Worm (Caenorhabditis elegans): ENCODE data around the gene lro-1.
A peak's percentile ranks its signal among the peaks of the same experiment; 100 is the strongest.

Gene lro-1

DNA sequence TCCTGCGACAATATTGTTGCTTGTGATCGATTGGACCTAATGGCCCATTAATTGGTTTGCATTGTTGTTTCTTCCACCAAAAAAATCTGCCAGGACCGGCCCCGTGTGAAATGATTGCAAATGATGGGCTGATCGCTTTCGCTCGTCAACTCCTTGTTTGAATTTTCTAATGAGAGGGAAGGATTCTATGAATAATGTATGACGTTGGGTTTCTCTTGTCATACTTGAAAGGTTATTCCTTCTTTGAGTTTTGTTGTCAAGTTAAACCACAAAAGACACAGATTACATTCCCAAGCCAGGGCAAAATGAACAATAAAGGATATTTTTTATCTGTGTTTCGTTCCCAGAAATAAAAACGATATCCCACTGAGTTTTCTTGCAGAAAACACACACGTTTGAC lies 4.8 kb downstream of the lro-1 start:
- no peak for TF ChIP-seq fkh-2 (tag; optimal IDR thresholded peaks at IDR 0.05)
- TF ChIP-seq nhr-67 (tag; optimal IDR thresholded peaks at IDR 0.05): no peak
- no peak for TF ChIP-seq tbx-2 (tag; optimal IDR thresholded peaks at IDR 0.05)
- TF ChIP-seq hmg-11 (tag; optimal IDR thresholded peaks at IDR 0.05): no peak
- no peak for TF ChIP-seq egl-5 (tag; optimal IDR thresholded peaks at IDR 0.05)
- TF ChIP-seq nhr-77 (tag; optimal IDR thresholded peaks at IDR 0.05): no peak
- no peak for TF ChIP-seq zag-1 (tag; optimal IDR thresholded peaks at IDR 0.05)
- no peak for TF ChIP-seq eor-1 (tag; optimal IDR thresholded peaks at IDR 0.05)
- no peak for TF ChIP-seq nhr-23 (tag; optimal IDR thresholded peaks at IDR 0.05)
- no peak for TF ChIP-seq mml-1 (tag; optimal IDR thresholded peaks at IDR 0.05)
- no peak for TF ChIP-seq ceh-9 (tag; optimal IDR thresholded peaks at IDR 0.05)
- TF ChIP-seq pqm-1 (tag; optimal IDR thresholded peaks at IDR 0.05): no peak
- no peak for TF ChIP-seq nfya-1 (tag; optimal IDR thresholded peaks at IDR 0.05; ENCODE audit: insufficient read depth)
- no peak for TF ChIP-seq ceh-28 (tag; optimal IDR thresholded peaks at IDR 0.05)
- no peak for TF ChIP-seq ceh-16 (tag; optimal IDR thresholded peaks at IDR 0.05)
- TF ChIP-seq daf-12 (tag; optimal IDR thresholded peaks at IDR 0.05): no peak
- TF ChIP-seq R02D3.7 (tag; optimal IDR thresholded peaks at IDR 0.05): no peak

DNA sequence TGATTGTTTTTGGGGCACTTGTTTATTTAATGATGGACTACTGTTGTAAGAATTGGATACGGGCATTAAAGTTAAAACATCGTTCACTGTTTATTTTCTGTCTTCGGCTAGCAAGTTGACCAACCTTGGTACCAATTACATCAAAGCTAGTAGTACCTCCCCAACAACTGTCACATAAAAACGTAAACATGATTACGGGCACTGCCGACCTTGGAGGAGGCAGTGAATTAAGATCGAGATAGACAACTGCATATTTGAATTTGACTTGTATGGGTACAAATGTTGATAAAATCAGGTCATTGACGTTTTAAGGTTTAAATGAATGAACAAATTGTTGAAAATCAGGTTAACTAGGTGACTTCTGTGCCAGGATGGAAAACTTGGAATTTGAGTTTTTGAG lies 5.4 kb downstream of the lro-1 start:
- TF ChIP-seq nhr-23 (tag; optimal IDR thresholded peaks at IDR 0.05) (peak; percentile 18), elt-1 (tag; optimal IDR thresholded peaks at IDR 0.05) (peak; percentile 53), lin-15B (tag; optimal IDR thresholded peaks at IDR 0.05) (no peak), nhr-25 (tag; optimal IDR thresholded peaks at IDR 0.05) (peak; percentile 93)

DNA sequence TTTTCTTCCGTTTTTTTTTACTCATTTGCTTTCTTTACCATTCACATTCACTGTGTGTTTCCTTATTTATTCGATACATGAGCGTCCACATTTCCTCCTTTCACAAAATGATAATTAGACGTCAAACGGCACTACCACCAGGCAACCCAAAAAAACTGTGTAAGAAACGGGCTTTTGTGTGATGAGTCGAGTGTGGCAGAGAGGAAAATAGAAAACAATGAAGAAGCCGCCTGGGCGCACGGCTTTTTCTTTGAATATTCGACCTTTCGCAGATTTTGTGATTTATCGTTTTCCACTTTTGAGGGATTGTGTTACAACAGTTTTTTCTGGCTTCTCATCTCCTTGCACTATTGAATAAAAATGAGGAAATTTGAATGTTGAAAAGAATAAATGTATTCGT lies 6.4 kb downstream of the lro-1 start:
- TF ChIP-seq ztf-11 (tag; optimal IDR thresholded peaks at IDR 0.05): no peak
- no peak for TF ChIP-seq nhr-43 (tag; optimal IDR thresholded peaks at IDR 0.05; ENCODE audit: poor library complexity, severe bottlenecking)
- no peak for TF ChIP-seq tbx-2 (tag; optimal IDR thresholded peaks at IDR 0.05)
- TF ChIP-seq nhr-12 (tag; optimal IDR thresholded peaks at IDR 0.05): no peak
- peak; percentile 15 for TF ChIP-seq ama-1 (optimal IDR thresholded peaks at IDR 0.05)
- TF ChIP-seq lin-15B (tag; optimal IDR thresholded peaks at IDR 0.05): no peak
- TF ChIP-seq nhr-11 (tag; optimal IDR thresholded peaks at IDR 0.05): no peak
- TF ChIP-seq nhr-25 (tag; optimal IDR thresholded peaks at IDR 0.05): peak; percentile 68
- TF ChIP-seq nfya-1 (tag; optimal IDR thresholded peaks at IDR 0.05; ENCODE audit: insufficient read depth): peak; percentile 13
- TF ChIP-seq skn-1 (tag; optimal IDR thresholded peaks at IDR 0.05): no peak
- no peak for TF ChIP-seq ceh-9 (tag; optimal IDR thresholded peaks at IDR 0.05)

DNA sequence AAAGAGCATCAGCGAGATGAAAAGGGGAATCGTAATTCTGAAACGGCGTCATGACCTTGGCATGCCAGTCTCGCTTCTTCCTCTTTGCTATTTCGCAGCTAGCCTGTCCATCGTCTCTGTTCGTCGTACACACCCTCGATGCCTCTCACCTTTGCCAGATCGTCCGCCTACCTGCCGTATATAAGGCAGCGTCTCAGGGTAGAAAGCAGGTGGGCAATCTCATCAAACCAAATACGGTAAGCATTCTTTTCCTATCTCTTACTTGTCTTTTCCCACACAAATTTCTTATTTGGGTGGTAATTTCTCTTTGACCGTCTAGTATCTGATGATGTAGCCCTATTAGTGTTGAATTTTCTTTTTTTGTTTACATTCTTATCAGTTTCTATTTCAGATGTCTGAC lies 7.7 kb downstream of the lro-1 start, which contains the start of gene col-166:
Gene col-166, plus strand, starts transcription at position 392 of the 400 bp plus-strand sequence.
- TF ChIP-seq nhr-25 (tag; optimal IDR thresholded peaks at IDR 0.05) (peak; percentile 92), nhr-43 (tag; optimal IDR thresholded peaks at IDR 0.05; ENCODE audit: poor library complexity, severe bottlenecking) (peak; percentile 43), skn-1 (tag; optimal IDR thresholded peaks at IDR 0.05) (no peak), fos-1 (tag; optimal IDR thresholded peaks at IDR 0.05) (no peak), nhr-11 (tag; optimal IDR thresholded peaks at IDR 0.05) (no peak), elt-3 (tag; optimal IDR thresholded peaks at IDR 0.05) (no peak), ztf-11 (tag; optimal IDR thresholded peaks at IDR 0.05) (no peak), hmg-11 (tag; optimal IDR thresholded peaks at IDR 0.05) (no peak), ama-1 (optimal IDR thresholded peaks at IDR 0.05) (peak; percentile 53)

DNA sequence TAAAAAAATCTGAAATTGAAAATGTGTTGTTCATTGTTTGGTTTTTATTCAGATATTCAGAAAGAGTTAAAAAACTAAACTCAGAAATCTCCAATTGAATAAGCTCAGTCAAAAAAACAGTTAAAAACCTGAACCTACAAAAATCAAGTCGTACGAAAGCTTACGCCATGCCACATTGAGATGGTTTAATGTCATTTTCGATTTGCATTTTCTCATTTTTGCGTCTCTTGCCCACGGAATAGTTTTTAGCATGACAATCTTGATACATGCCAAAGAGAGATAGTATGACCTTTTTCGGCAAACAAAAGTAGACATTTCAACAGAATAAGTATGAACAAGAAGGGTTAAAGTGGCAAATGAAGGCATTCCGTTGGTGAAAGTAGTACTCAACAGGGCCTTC lies 9.1 kb downstream of the lro-1 start:
- TF ChIP-seq unc-62 (GFP tag; optimal IDR thresholded peaks at IDR 0.05) (no peak), ceh-28 (tag; optimal IDR thresholded peaks at IDR 0.05) (no peak), tbx-2 (tag; optimal IDR thresholded peaks at IDR 0.05) (no peak), nfya-1 (tag; optimal IDR thresholded peaks at IDR 0.05; ENCODE audit: insufficient read depth) (peak; percentile 19), nhr-11 (tag; optimal IDR thresholded peaks at IDR 0.05) (no peak), lin-15B (tag; optimal IDR thresholded peaks at IDR 0.05) (no peak), lin-39 (tag; optimal IDR thresholded peaks at IDR 0.05) (no peak), nhr-77 (tag; optimal IDR thresholded peaks at IDR 0.05) (no peak), elt-3 (tag; optimal IDR thresholded peaks at IDR 0.05) (peak in 2 of 3 experiments; percentile 7 to 15), nhr-28 (tag; optimal IDR thresholded peaks at IDR 0.05) (no peak), mdl-1 (tag; optimal IDR thresholded peaks at IDR 0.05) (no peak), ZK546.5 (tag; optimal IDR thresholded peaks at IDR 0.05) (no peak), pha-4 (tag; optimal IDR thresholded peaks at IDR 0.05) (no peak), nhr-67 (tag; optimal IDR thresholded peaks at IDR 0.05) (no peak), ama-1 (optimal IDR thresholded peaks at IDR 0.05) (peak; percentile 91), nhr-23 (tag; optimal IDR thresholded peaks at IDR 0.05) (no peak), nhr-43 (tag; optimal IDR thresholded peaks at IDR 0.05; ENCODE audit: poor library complexity, severe bottlenecking) (peak; percentile 66), zag-1 (tag; optimal IDR thresholded peaks at IDR 0.05) (no peak), nhr-25 (tag; optimal IDR thresholded peaks at IDR 0.05) (peak; percentile 91), elt-1 (tag; optimal IDR thresholded peaks at IDR 0.05) (no peak), unc-39 (tag; optimal IDR thresholded peaks at IDR 0.05) (no peak), pqm-1 (tag; optimal IDR thresholded peaks at IDR 0.05) (no peak), ceh-9 (tag; optimal IDR thresholded peaks at IDR 0.05) (no peak), ztf-4 (tag; optimal IDR thresholded peaks at IDR 0.05) (peak; percentile 69), ceh-82 (tag; optimal IDR thresholded peaks at IDR 0.05) (peak; percentile 18), ceh-16 (tag; optimal IDR thresholded peaks at IDR 0.05) (peak; percentile 19), egl-5 (tag; optimal IDR thresholded peaks at IDR 0.05) (no peak), aly-2 (tag; optimal IDR thresholded peaks at IDR 0.05) (no peak), fkh-10 (GFP tag; optimal IDR thresholded peaks at IDR 0.05) (no peak), egl-27 (tag; optimal IDR thresholded peaks at IDR 0.05) (no peak), elt-2 (tag; optimal IDR thresholded peaks at IDR 0.05) (no peak), R02D3.7 (tag; optimal IDR thresholded peaks at IDR 0.05) (peak; percentile 6), fos-1 (tag; optimal IDR thresholded peaks at IDR 0.05) (no peak), daf-12 (tag; optimal IDR thresholded peaks at IDR 0.05) (no peak)

All from whole organism, L3 larva.